Worm (Caenorhabditis elegans) whole organism, midembryonic: Measurements from ENCODE around the gene frpr-5.

Experiments
- T22C8.4 ChIP-seq: fragments of 200-800 bp; sonication (Bioruptor generic); IDR thresholded peaks from 2 replicates; pipeline ENCODE4 v1.3.6; 2022; ENCODE audit warnings: missing genetic modification characterization, missing compliant biosample characterization
- cog-1 ChIP-seq: sonication (generic microtip); optimal IDR thresholded peaks from 2 replicates; lab custom pipeline; 2016; ENCODE audit warnings: missing genetic modification characterization, missing compliant biosample characterization
- flt-1 ChIP-seq: fragments of 200-800 bp; sonication (Bioruptor generic); IDR thresholded peaks from 2 replicates; pipeline ENCODE4 v1.3.6; 2022; ENCODE audit warnings: missing genetic modification characterization, missing compliant biosample characterization
- klf-2 ChIP-seq: fragments of 200-800 bp; sonication (Bioruptor generic); conservative IDR thresholded peaks from 2 replicates; pipeline ENCODE4 v1.3.6; 2022; ENCODE audit warnings: missing genetic modification reagents, missing genetic modification characterization, missing compliant biosample characterization
- med-1 ChIP-seq: sonication (generic microtip); optimal IDR thresholded peaks from 2 replicates; lab custom pipeline; 2017; ENCODE audit warnings: missing genetic modification characterization, mild to moderate bottlenecking, missing compliant biosample characterization, antibody characterized with exemption, missing genetic modification reagents; ENCODE audit not compliant: insufficient read depth
- ref-1 ChIP-seq: fragments of 200-800 bp; sonication (Bioruptor generic); conservative IDR thresholded peaks from 2 replicates; pipeline ENCODE4 v1.3.6; 2022; ENCODE audit warnings: missing genetic modification reagents, missing genetic modification characterization, missing compliant biosample characterization
- tab-1 ChIP-seq: fragments of 200-800 bp; sonication (Bioruptor generic); IDR thresholded peaks from 2 replicates; pipeline ENCODE4 v1.3.6; 2022; ENCODE audit warnings: missing genetic modification characterization, missing compliant biosample characterization
- ztf-23 ChIP-seq: fragments of 200-800 bp; sonication (Bioruptor generic); IDR thresholded peaks from 2 replicates; pipeline ENCODE4 v1.3.6; 2022; ENCODE audit warnings: missing genetic modification reagents, missing genetic modification characterization, missing compliant biosample characterization
- ztf-29 ChIP-seq: fragments of 200-800 bp; sonication (Bioruptor generic); IDR thresholded peaks from 2 replicates; pipeline ENCODE4 v1.3.6; 2022; ENCODE audit warnings: missing genetic modification reagents, missing genetic modification characterization, missing compliant biosample characterization

- TF ChIP-seq flt-1 (GFP tag; lab: Robert Waterston, UW) = no peak
- no peak for TF ChIP-seq cog-1 (tag; lab: Kevin White, UChicago)
- no peak for TF ChIP-seq ztf-29 (GFP tag; lab: Robert Waterston, UW)
- TF ChIP-seq ref-1 (GFP tag; lab: Robert Waterston, UW) = no peak
- TF ChIP-seq med-1 (GFP tag; lab: Kevin White, UChicago) = no peak
- no peak for TF ChIP-seq ztf-23 (GFP tag; lab: Robert Waterston, UW)
- TF ChIP-seq tab-1 = no peak
- no peak for TF ChIP-seq klf-2 (GFP tag; lab: Robert Waterston, UW)
- no peak for TF ChIP-seq T22C8.4
These were observed 47.6 kb downstream of the frpr-5 start for ce11 chrV:13488297-13488803.
